Fruit fly (Drosophila melanogaster): Measurements from ENCODE around the gene CG6962.

CG6962 gene

dm6 chr3R:11847379-11847778 is 35.0 kb downstream of the CG6962 start:
- TF ChIP-seq pad (GFP tag; optimal IDR thresholded peaks at IDR 0.05): no peak
- TF ChIP-seq Hr96 (GFP tag; optimal IDR thresholded peaks at IDR 0.05): no peak
- TF ChIP-seq CG1620 (GFP tag; optimal IDR thresholded peaks at IDR 0.05): no peak
- TF ChIP-seq CG33017 (tag; optimal IDR thresholded peaks at IDR 0.05): no peak
- no peak for TF ChIP-seq CG14711 (tag; optimal IDR thresholded peaks at IDR 0.05)
- no peak for TF ChIP-seq kay (GFP tag; ENCODE audit: borderline replicate concordance)
- TF ChIP-seq CG7101 (tag; optimal IDR thresholded peaks at IDR 0.05): no peak
- no peak for TF ChIP-seq CG5204 (GFP tag; optimal IDR thresholded peaks at IDR 0.05)
- no peak for TF ChIP-seq ovo (GFP tag; optimal IDR thresholded peaks at IDR 0.05)
- no peak for TF ChIP-seq tj (GFP tag; optimal IDR thresholded peaks at IDR 0.05)
- TF ChIP-seq CG11617 (GFP tag; optimal IDR thresholded peaks at IDR 0.05): no peak
- TF ChIP-seq cic (GFP tag; optimal IDR thresholded peaks at IDR 0.05): no peak
- no peak for TF ChIP-seq CG7045 (GFP tag; optimal IDR thresholded peaks at IDR 0.05)
- TF ChIP-seq Crg-1 (GFP tag; optimal IDR thresholded peaks at IDR 0.05): no peak
- TF ChIP-seq cnc (optimal IDR thresholded peaks at IDR 0.05): no peak
- no peak for TF ChIP-seq CG12768 (GFP tag; optimal IDR thresholded peaks at IDR 0.05)
- no peak for TF ChIP-seq Mnt (GFP tag; optimal IDR thresholded peaks at IDR 0.05)

- TF ChIP-seq cnc (optimal IDR thresholded peaks at IDR 0.05) (no peak), CG12768 (GFP tag; optimal IDR thresholded peaks at IDR 0.05) (no peak), tj (GFP tag; optimal IDR thresholded peaks at IDR 0.05) (no peak), CG5204 (GFP tag; optimal IDR thresholded peaks at IDR 0.05) (no peak), bab1 (GFP tag; optimal IDR thresholded peaks at IDR 0.05) (no peak), CG11617 (GFP tag; optimal IDR thresholded peaks at IDR 0.05) (no peak), Hr96 (GFP tag; optimal IDR thresholded peaks at IDR 0.05) (no peak), CG7101 (tag; optimal IDR thresholded peaks at IDR 0.05) (no peak), Crg-1 (GFP tag; optimal IDR thresholded peaks at IDR 0.05) (no peak), Clk (GFP tag; optimal IDR thresholded peaks at IDR 0.05) (no peak), cic (GFP tag; optimal IDR thresholded peaks at IDR 0.05) (no peak), toe (GFP tag; optimal IDR thresholded peaks at IDR 0.05) (no peak), kay (GFP tag; ENCODE audit: borderline replicate concordance) (no peak), pad (GFP tag; optimal IDR thresholded peaks at IDR 0.05) (no peak), Mnt (GFP tag; optimal IDR thresholded peaks at IDR 0.05) (no peak), CG33017 (tag; optimal IDR thresholded peaks at IDR 0.05) (no peak), ovo (GFP tag; optimal IDR thresholded peaks at IDR 0.05) (no peak), CG1620 (GFP tag; optimal IDR thresholded peaks at IDR 0.05) (no peak), CG7045 (GFP tag; optimal IDR thresholded peaks at IDR 0.05) (no peak)
Measured at dm6 chr3R:11833406-11833805, 48.9 kb downstream of the CG6962 start.

dm6 chr3R:11830757-11831586 is 51.4 kb downstream of the CG6962 start:
- TF ChIP-seq cnc (optimal IDR thresholded peaks at IDR 0.05) (no peak), CG7101 (tag; optimal IDR thresholded peaks at IDR 0.05) (no peak), CG1620 (GFP tag; optimal IDR thresholded peaks at IDR 0.05) (no peak), kay (GFP tag; ENCODE audit: borderline replicate concordance) (no peak), toe (GFP tag; optimal IDR thresholded peaks at IDR 0.05) (no peak), CG7045 (GFP tag; optimal IDR thresholded peaks at IDR 0.05) (no peak), Mnt (GFP tag; optimal IDR thresholded peaks at IDR 0.05) (no peak)
